Fruit fly (Drosophila melanogaster) whole organism, embryonic: ENCODE measurements around the gene RpS7.

ENCODE experiments used
- CG10462 ChIP-seq: fragments of 200-800 bp; sonication (Bioruptor generic); optimal IDR thresholded peaks from 2 replicates; lab custom pipeline; 2016; ENCODE audit warnings: missing biosample characterization, missing genetic modification characterization
- CG10979 ChIP-seq: fragments of 200-800 bp; sonication (Bioruptor generic); optimal IDR thresholded peaks from 2 replicates; lab custom pipeline; 2018; ENCODE audit warnings: missing biosample characterization, mild to moderate bottlenecking, missing genetic modification characterization, moderate library complexity
- CG11085 ChIP-seq: fragments of 200-800 bp; sonication (Bioruptor generic); IDR thresholded peaks from 2 replicates; pipeline ENCODE4 v1.3.6; 2022; ENCODE audit warnings: missing biosample characterization, missing genetic modification characterization
- CG11695 ChIP-seq: fragments of 200-800 bp; sonication (Bioruptor generic); IDR thresholded peaks from 3 replicates; pipeline ENCODE4 v1.3.6; 2022; ENCODE audit warnings: missing biosample characterization, missing genetic modification characterization
- CG11723 ChIP-seq: fragments of 200-800 bp; sonication (Bioruptor generic); optimal IDR thresholded peaks from 2 replicates; lab custom pipeline; 2017; ENCODE audit warnings: missing biosample characterization, mild to moderate bottlenecking, missing genetic modification characterization
- CG12071 ChIP-seq: fragments of 200-800 bp; sonication (Bioruptor generic); optimal IDR thresholded peaks from 3 replicates; lab custom pipeline; 2018; ENCODE audit warnings: missing biosample characterization, mild to moderate bottlenecking, missing genetic modification characterization
- CG12659 ChIP-seq: fragments of 200-800 bp; sonication (Bioruptor generic); optimal IDR thresholded peaks from 3 replicates; lab custom pipeline; 2017; ENCODE audit warnings: mild to moderate bottlenecking, missing biosample characterization, missing genetic modification reagents, missing genetic modification characterization
- CG15514 ChIP-seq: fragments of 200-800 bp; sonication (Bioruptor generic); optimal IDR thresholded peaks from 3 replicates; lab custom pipeline; 2017; ENCODE audit warnings: missing biosample characterization, missing genetic modification characterization, mild to moderate bottlenecking, moderate library complexity, missing genetic modification reagents
- CG16863 ChIP-seq: fragments of 200-800 bp; sonication (Bioruptor generic); optimal IDR thresholded peaks from 3 replicates; lab custom pipeline; 2016; ENCODE audit warnings: missing biosample characterization, missing genetic modification characterization
- CG17385 ChIP-seq: fragments of 200-800 bp; sonication (Bioruptor generic); optimal IDR thresholded peaks from 3 replicates; lab custom pipeline; 2018; ENCODE audit warnings: missing biosample characterization, mild to moderate bottlenecking, missing genetic modification characterization
- CG2875 ChIP-seq: fragments of 200-800 bp; sonication (Bioruptor generic); optimal IDR thresholded peaks from 2 replicates; lab custom pipeline; 2017; ENCODE audit warnings: missing biosample characterization, mild to moderate bottlenecking, missing genetic modification characterization, missing genetic modification reagents
- CG30431 ChIP-seq: fragments of 200-800 bp; sonication (Bioruptor generic); optimal IDR thresholded peaks from 2 replicates; lab custom pipeline; 2017; ENCODE audit warnings: missing biosample characterization, missing genetic modification characterization
- CG3995 ChIP-seq: fragments of 200-800 bp; sonication (Bioruptor generic); optimal IDR thresholded peaks from 3 replicates; lab custom pipeline; 2016; ENCODE audit warnings: missing biosample characterization, missing genetic modification characterization
- CG7271 ChIP-seq: fragments of 200-800 bp; sonication (Bioruptor generic); optimal IDR thresholded peaks from 2 replicates; lab custom pipeline; 2018; ENCODE audit warnings: missing biosample characterization, mild to moderate bottlenecking, missing genetic modification characterization, moderate library complexity
- CG7556 ChIP-seq: fragments of 200-800 bp; sonication (Bioruptor generic); optimal IDR thresholded peaks from 2 replicates; lab custom pipeline; 2017; ENCODE audit warnings: missing biosample characterization, mild to moderate bottlenecking, missing genetic modification characterization
- CG7963 ChIP-seq: fragments of 200-800 bp; sonication (Bioruptor generic); IDR thresholded peaks from 3 replicates; pipeline ENCODE4 v1.3.6; 2022; ENCODE audit warnings: missing biosample characterization, missing genetic modification characterization; ENCODE audit not compliant: partially characterized antibody
- CG8359 ChIP-seq: fragments of 200-800 bp; sonication (Bioruptor generic); optimal IDR thresholded peaks from 2 replicates; lab custom pipeline; 2017; ENCODE audit warnings: missing biosample characterization, mild to moderate bottlenecking, missing genetic modification characterization, borderline replicate concordance
- CG8388 ChIP-seq: fragments of 200-800 bp; sonication (Bioruptor generic); optimal IDR thresholded peaks from 2 replicates; lab custom pipeline; 2019; ENCODE audit warnings: missing biosample characterization, mild to moderate bottlenecking, missing genetic modification characterization, moderate library complexity
- CG8765 ChIP-seq: fragments of 200-800 bp; sonication (Bioruptor generic); IDR thresholded peaks from 2 replicates; pipeline ENCODE4 v1.3.6; 2022; ENCODE audit warnings: missing biosample characterization, missing genetic modification characterization
- CG9609 ChIP-seq: fragments of 200-800 bp; sonication (Bioruptor generic); optimal IDR thresholded peaks from 3 replicates; lab custom pipeline; 2016; ENCODE audit warnings: missing biosample characterization, missing genetic modification characterization
- CG9797 ChIP-seq: fragments of 200-800 bp; sonication (Bioruptor generic); optimal IDR thresholded peaks from 3 replicates; lab custom pipeline; 2018; ENCODE audit warnings: missing biosample characterization, mild to moderate bottlenecking, missing genetic modification characterization
- D19B ChIP-seq: fragments of 200-800 bp; sonication (Bioruptor generic); optimal IDR thresholded peaks from 2 replicates; lab custom pipeline; 2017; ENCODE audit warnings: missing biosample characterization, mild to moderate bottlenecking, missing genetic modification characterization
- Dref ChIP-seq: fragments of 200-800 bp; sonication (Bioruptor generic); IDR thresholded peaks from 2 replicates; pipeline ENCODE4 v1.3.6; 2022; ENCODE audit warnings: missing biosample characterization, missing genetic modification characterization
- E2f2 ChIP-seq: fragments of 200-800 bp; sonication (Bioruptor generic); IDR thresholded peaks from 2 replicates; pipeline ENCODE4 v1.3.6; 2022; ENCODE audit warnings: missing biosample characterization, missing genetic modification characterization
- HHEX ChIP-seq: fragments of 200-800 bp; sonication (Bioruptor generic); optimal IDR thresholded peaks from 3 replicates; lab custom pipeline; 2017; ENCODE audit warnings: missing biosample characterization, mild to moderate bottlenecking, missing genetic modification characterization, missing genetic modification reagents
- Hr51 ChIP-seq, 2 experiments: fragments of 200-800 bp; sonication (Bioruptor generic); optimal IDR thresholded peaks; 2 replicates in 1 of 2; 3 replicates in 1 of 2; lab custom pipeline; 2016 to 2018; ENCODE audit warnings: missing biosample characterization in 2 of 2, missing genetic modification characterization in 2 of 2, mild to moderate bottlenecking in 1 of 2, moderate library complexity in 1 of 2
- Myb ChIP-seq: fragments of 200-800 bp; sonication (Bioruptor generic); optimal IDR thresholded peaks from 2 replicates; lab custom pipeline; 2016; ENCODE audit warnings: missing biosample characterization, missing genetic modification characterization
- Pdp1 ChIP-seq, 2 experiments: fragments of 200-800 bp; sonication (Bioruptor generic); optimal IDR thresholded peaks; 3 replicates each; lab custom pipeline; 2016; ENCODE audit warnings: missing biosample characterization in 2 of 2, missing genetic modification characterization in 2 of 2, mild to moderate bottlenecking in 1 of 2, moderate library complexity in 1 of 2
- Ptx1 ChIP-seq: fragments of 200-800 bp; sonication (Bioruptor generic); IDR thresholded peaks from 2 replicates; pipeline ENCODE4 v1.3.6; 2022; ENCODE audit warnings: missing biosample characterization, missing genetic modification characterization
- Tbp ChIP-seq: fragments of >200 bp; optimal IDR thresholded peaks from 2 replicates; lab custom pipeline; 2018; ENCODE audit warnings: missing biosample characterization, missing genetic modification characterization
- chn ChIP-seq: fragments of 200-800 bp; sonication (Bioruptor generic); optimal IDR thresholded peaks from 2 replicates; lab custom pipeline; 2016; ENCODE audit warnings: missing biosample characterization, missing genetic modification characterization
- crol ChIP-seq: fragments of 200-800 bp; sonication (Bioruptor generic); IDR thresholded peaks from 2 replicates; pipeline ENCODE4 v1.3.6; 2022; ENCODE audit warnings: missing biosample characterization, missing genetic modification characterization
- dmrt99B ChIP-seq: fragments of 200-800 bp; sonication (Bioruptor generic); optimal IDR thresholded peaks from 2 replicates; lab custom pipeline; 2018; ENCODE audit warnings: missing biosample characterization, mild to moderate bottlenecking, missing genetic modification characterization, moderate library complexity
- ewg ChIP-seq: fragments of 200-800 bp; sonication (Bioruptor generic); optimal IDR thresholded peaks from 3 replicates; lab custom pipeline; 2017; ENCODE audit warnings: mild to moderate bottlenecking, missing biosample characterization, missing genetic modification reagents, missing genetic modification characterization
- fd96Cb ChIP-seq: fragments of 200-800 bp; sonication (Bioruptor generic); optimal IDR thresholded peaks from 2 replicates; lab custom pipeline; 2018; ENCODE audit warnings: missing biosample characterization, mild to moderate bottlenecking, missing genetic modification characterization, moderate library complexity
- knrl ChIP-seq: fragments of 200-800 bp; sonication (Bioruptor generic); IDR thresholded peaks from 3 replicates; pipeline ENCODE4 v1.3.6; 2022; ENCODE audit warnings: missing biosample characterization, missing genetic modification characterization; ENCODE audit not compliant: partially characterized antibody
- lmd ChIP-seq: fragments of 200-800 bp; sonication (Bioruptor generic); IDR thresholded peaks from 2 replicates; pipeline ENCODE4 v1.3.6; 2022; ENCODE audit warnings: missing biosample characterization, missing genetic modification characterization
- org-1 ChIP-seq: fragments of 200-800 bp; sonication (Bioruptor generic); optimal IDR thresholded peaks from 2 replicates; lab custom pipeline; 2017; ENCODE audit warnings: missing biosample characterization, missing genetic modification characterization
- peb ChIP-seq: fragments of 200-800 bp; sonication (Bioruptor generic); IDR thresholded peaks from 2 replicates; pipeline ENCODE4 v1.3.6; 2022; ENCODE audit warnings: missing biosample characterization, missing genetic modification characterization
- prd ChIP-seq, 3 experiments: fragments of >200 bp in 2 of 3; fragments of 200-800 bp in 1 of 3; sonication (Bioruptor generic) in 1 of 3; optimal IDR thresholded peaks in 2 of 3; IDR thresholded peaks in 1 of 3; 2 replicates in 2 of 3; 3 replicates in 1 of 3; pipeline versions ENCODE4 v1.3.6 to Lab custom; 2017 to 2022; ENCODE audit warnings: missing biosample characterization in 1 of 3, missing genetic modification characterization in 1 of 3
- pzg ChIP-seq: fragments of 200-800 bp; sonication (Bioruptor generic); optimal IDR thresholded peaks from 3 replicates; lab custom pipeline; 2018; ENCODE audit warnings: missing biosample characterization, mild to moderate bottlenecking, missing genetic modification characterization, moderate library complexity
- schlank ChIP-seq: fragments of 200-800 bp; sonication (Bioruptor generic); optimal IDR thresholded peaks from 2 replicates; lab custom pipeline; 2018; ENCODE audit warnings: missing biosample characterization, mild to moderate bottlenecking, missing genetic modification characterization
- sr ChIP-seq: fragments of 200-800 bp; sonication (Bioruptor generic); IDR thresholded peaks from 3 replicates; pipeline ENCODE4 v1.3.6; 2022; ENCODE audit warnings: missing biosample characterization, missing genetic modification characterization
- ssp ChIP-seq: fragments of 200-800 bp; sonication (Bioruptor generic); IDR thresholded peaks from 2 replicates; pipeline ENCODE4 v1.3.6; 2022; ENCODE audit warnings: missing biosample characterization, missing genetic modification characterization
- twi ChIP-seq: fragments of 200-800 bp; optimal IDR thresholded peaks from 2 replicates; lab custom pipeline; 2019; ENCODE audit warnings: missing biosample characterization, mild to moderate bottlenecking, missing genetic modification characterization, moderate library complexity
- vvl ChIP-seq: fragments of 200-800 bp; sonication (Bioruptor generic); IDR thresholded peaks from 2 replicates; pipeline ENCODE4 v1.3.6; 2022; ENCODE audit warnings: missing biosample characterization, missing genetic modification characterization
- zen ChIP-seq: fragments of 200-800 bp; sonication (Bioruptor generic); optimal IDR thresholded peaks from 3 replicates; lab custom pipeline; 2018; ENCODE audit warnings: missing biosample characterization, mild to moderate bottlenecking, missing genetic modification characterization, moderate library complexity

RpS7 gene

DNA sequence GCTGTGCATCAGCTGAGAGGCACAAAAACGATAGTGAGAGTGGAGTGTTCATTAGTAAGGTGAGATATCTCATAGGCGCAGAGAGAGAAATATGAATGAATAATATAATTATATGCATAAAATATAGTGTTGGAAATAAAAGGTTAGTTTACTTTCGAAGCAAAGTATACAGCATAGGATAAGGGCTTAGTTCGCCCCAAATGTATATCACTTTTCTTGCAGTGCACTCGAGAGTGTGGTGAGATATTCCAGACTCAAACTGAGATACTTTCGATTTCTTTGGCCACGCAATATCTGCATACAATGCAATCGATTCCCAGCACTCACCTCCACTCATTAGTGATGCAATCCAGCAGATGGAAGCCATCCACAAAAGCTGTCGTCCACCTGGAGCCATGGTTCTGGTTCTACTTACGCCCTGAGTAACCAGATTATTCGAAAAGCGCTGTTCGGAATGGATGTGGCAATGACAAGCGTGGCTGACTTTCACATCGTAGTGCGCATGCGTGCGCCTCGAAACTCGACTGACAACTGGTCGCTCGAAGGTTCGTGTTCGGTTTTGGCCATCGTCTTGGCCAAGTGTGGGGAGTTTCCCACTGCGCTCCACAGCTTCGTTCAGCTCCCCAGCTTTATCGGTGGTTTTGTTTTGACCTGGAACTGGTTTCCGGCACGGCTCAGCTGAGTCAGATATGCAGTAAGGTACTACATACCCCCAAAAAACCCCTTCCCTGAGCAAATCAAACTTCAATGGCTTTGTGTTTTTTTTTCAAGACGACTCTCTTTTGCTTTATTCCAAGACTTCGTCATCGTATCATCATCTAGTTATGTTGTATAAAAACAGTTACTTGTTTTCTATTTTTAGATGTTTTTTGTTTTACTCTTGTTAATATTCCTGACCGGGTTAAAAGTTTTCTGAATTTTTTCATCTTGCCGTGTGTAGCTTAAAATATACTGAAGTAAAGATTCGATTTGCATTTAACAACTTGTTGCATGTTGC lies 37.9 kb downstream of the RpS7 start, which contains the start of gene Rsod (continued):
- TF ChIP-seq E2f2 (GFP tag; lab: Robert Waterston, UW), result peak; percentile 40; the same call in 1 of the 2 replicates
- no peak for TF ChIP-seq CG7963 (GFP tag; lab: Robert Waterston, UW)
- peak; percentile 78 for TF ChIP-seq Ptx1 (GFP tag; lab: Robert Waterston, UW)
- TF ChIP-seq twi (tag; lab: Kevin White, UChicago), result no peak
- no peak for TF ChIP-seq schlank
- peak; percentile 40 for TF ChIP-seq ewg
- no peak for TF ChIP-seq knrl (GFP tag; lab: Robert Waterston, UW)
- TF ChIP-seq prd (optimal IDR thresholded peaks at IDR 0.05; lab: Kevin White, UChicago), result no peak
- TF ChIP-seq prd (GFP tag; IDR thresholded peaks at IDR 0.05; lab: Robert Waterston, UW), result peak; percentile 73; the same call in 2 of the 3 replicates
- TF ChIP-seq CG8359 (GFP tag; lab: Kevin White, UChicago), result peak; percentile 25
- peak; percentile 68 for TF ChIP-seq CG10979 (tag; lab: Kevin White, UChicago)
- peak; percentile 7 for TF ChIP-seq CG16863 (GFP tag; lab: Kevin White, UChicago)
- peak; percentile 13 for TF ChIP-seq org-1
- TF ChIP-seq fd96Cb (tag; lab: Kevin White, UChicago), result peak; percentile 64
- TF ChIP-seq CG11723 (GFP tag; lab: Kevin White, UChicago), result peak; percentile 36
- peak; percentile 15 for TF ChIP-seq CG7556 (GFP tag; lab: Kevin White, UChicago)
- no peak for TF ChIP-seq CG7271 (tag; lab: Kevin White, UChicago)
- TF ChIP-seq D19B (GFP tag; lab: Kevin White, UChicago), result no peak
- peak in 1 of 2 experiments; percentile 66 for TF ChIP-seq Hr51 (GFP tag; optimal IDR thresholded peaks at IDR 0.05; lab: Kevin White, UChicago)
- no peak for TF ChIP-seq CG15514
- TF ChIP-seq lmd (GFP tag; lab: Robert Waterston, UW), result peak; percentile 75
- peak; percentile 92 for TF ChIP-seq vvl (GFP tag; lab: Robert Waterston, UW)
- peak; percentile 19 for TF ChIP-seq CG12071 (GFP tag; lab: Kevin White, UChicago)
- TF ChIP-seq CG9797, result no peak
- no peak for TF ChIP-seq crol (GFP tag; lab: Robert Waterston, UW)
- no peak for TF ChIP-seq Tbp (GFP tag; lab: Kevin White, UChicago)
- peak; percentile 59; the same call in 2 of the 3 replicates for TF ChIP-seq CG11695 (GFP tag; lab: Robert Waterston, UW)
- TF ChIP-seq sr (GFP tag; lab: Robert Waterston, UW), result peak; percentile 14; the same call in 1 of the 3 replicates
- no peak for TF ChIP-seq CG17385 (GFP tag; lab: Kevin White, UChicago)
- peak; percentile 26 for TF ChIP-seq CG30431 (GFP tag; lab: Kevin White, UChicago)
- no peak for TF ChIP-seq Myb (GFP tag; lab: Kevin White, UChicago)
- TF ChIP-seq Dref, result no peak
- TF ChIP-seq dmrt99B (tag; lab: Kevin White, UChicago), result peak; percentile 73
- no peak for TF ChIP-seq chn
- 0 out of 2 replicates have a peak, but pooled peaks have one; percentile 45 for TF ChIP-seq CG11085
- TF ChIP-seq Pdp1 (GFP tag; optimal IDR thresholded peaks at IDR 0.05; lab: Kevin White, UChicago), result peak in 1 of 2 experiments; percentile 32
- TF ChIP-seq CG2875 (GFP tag; lab: Kevin White, UChicago), result peak; percentile 60
- peak; percentile 56 for TF ChIP-seq ssp (GFP tag; lab: Robert Waterston, UW)
- no peak for TF ChIP-seq CG9609 (GFP tag; lab: Kevin White, UChicago)
- TF ChIP-seq CG8388 (GFP tag; lab: Kevin White, UChicago), result peak; percentile 67
- TF ChIP-seq pzg, result no peak
- TF ChIP-seq CG8765, result no peak
- TF ChIP-seq CG3995 (GFP tag; lab: Kevin White, UChicago), result no peak
- TF ChIP-seq zen, result no peak
- TF ChIP-seq CG12659 (GFP tag; lab: Kevin White, UChicago), result peak; percentile 39
- TF ChIP-seq CG10462 (GFP tag; lab: Kevin White, UChicago), result no peak
- TF ChIP-seq peb (GFP tag; lab: Robert Waterston, UW), result peak; percentile 67
- peak; percentile 38 for TF ChIP-seq HHEX
